Worm (Caenorhabditis elegans) whole organism, young adult: Measurements from ENCODE around the gene tag-321.

Source experiments
- C17E4.6 ChIP-seq: fragments of 200-800 bp; sonication (Bioruptor generic); IDR thresholded peaks from 2 replicates; pipeline ENCODE4 v1.3.6; 2022; ENCODE audit warnings: missing genetic modification reagents, missing genetic modification characterization, missing compliant biosample characterization
- D2030.7 ChIP-seq: fragments of 200-800 bp; sonication (Bioruptor generic); IDR thresholded peaks from 2 replicates; pipeline ENCODE4 v1.3.6; 2022; ENCODE audit warnings: missing genetic modification reagents, missing genetic modification characterization, missing compliant biosample characterization
- F33H1.4 ChIP-seq: fragments of 200-800 bp; sonication (Bioruptor generic); IDR thresholded peaks from 2 replicates; pipeline ENCODE4 v1.3.6; 2022; ENCODE audit warnings: missing genetic modification reagents, missing genetic modification characterization, missing compliant biosample characterization
- F52B5.7 ChIP-seq: sonication (generic microtip); optimal IDR thresholded peaks from 2 replicates; lab custom pipeline; 2016; ENCODE audit warnings: mild to moderate bottlenecking, missing genetic modification characterization, missing compliant biosample characterization
- F55B11.4 ChIP-seq: sonication (generic microtip); optimal IDR thresholded peaks from 2 replicates; lab custom pipeline; 2016; ENCODE audit warnings: missing compliant biosample characterization, missing genetic modification characterization, borderline replicate concordance; ENCODE audit not compliant: insufficient read depth
- F57A8.1 ChIP-seq: fragments of 200-800 bp; sonication (Bioruptor generic); optimal IDR thresholded peaks from 2 replicates; lab custom pipeline; 2018; ENCODE audit warnings: mild to moderate bottlenecking, missing genetic modification characterization, moderate library complexity, missing compliant biosample characterization
- F57C9.4 ChIP-seq: sonication (generic microtip); optimal IDR thresholded peaks from 2 replicates; lab custom pipeline; 2017; ENCODE audit warnings: mild to moderate bottlenecking, missing genetic modification characterization, missing compliant biosample characterization
- T07F8.4 ChIP-seq: sonication (generic microtip); optimal IDR thresholded peaks from 2 replicates; lab custom pipeline; 2016; ENCODE audit warnings: mild to moderate bottlenecking, missing genetic modification characterization, moderate library complexity, missing compliant biosample characterization
- Y53G8AR.9 ChIP-seq: fragments of 200-800 bp; sonication (Bioruptor generic); conservative IDR thresholded peaks from 2 replicates; pipeline ENCODE4 v1.3.6; 2022; ENCODE audit warnings: missing genetic modification reagents, missing genetic modification characterization, missing compliant biosample characterization
- Y79H2A.3 ChIP-seq: fragments of 200-800 bp; sonication (Bioruptor generic); conservative IDR thresholded peaks from 2 replicates; pipeline ENCODE4 v1.3.6; 2022; ENCODE audit warnings: missing genetic modification reagents, missing genetic modification characterization, missing compliant biosample characterization
- Y95B8A.8 ChIP-seq: fragments of 200-800 bp; sonication (Bioruptor generic); IDR thresholded peaks from 2 replicates; pipeline ENCODE4 v1.3.6; 2022; ENCODE audit warnings: missing genetic modification reagents, missing genetic modification characterization, missing compliant biosample characterization
- ZK185.1 ChIP-seq: sonication (generic microtip); optimal IDR thresholded peaks from 2 replicates; lab custom pipeline; 2016; ENCODE audit warnings: mild to moderate bottlenecking, missing genetic modification characterization, missing compliant biosample characterization; ENCODE audit not compliant: poor library complexity, severe bottlenecking
- ccch-3 ChIP-seq: fragments of 200-800 bp; sonication (Bioruptor generic); optimal IDR thresholded peaks from 2 replicates; lab custom pipeline; 2018; ENCODE audit warnings: mild to moderate bottlenecking, missing genetic modification characterization, missing compliant biosample characterization
- cebp-1 ChIP-seq, 2 experiments: fragments of 200-800 bp in 1 of 2; sonication (Bioruptor generic) in 1 of 2; sonication (generic microtip) in 1 of 2; IDR thresholded peaks in 1 of 2; optimal IDR thresholded peaks in 1 of 2; 2 replicates each; pipeline versions ENCODE4 v1.3.6 to Lab custom; 2017 to 2022; ENCODE audit warnings: missing compliant biosample characterization in 2 of 2, missing genetic modification characterization in 2 of 2, mild to moderate bottlenecking in 1 of 2, missing genetic modification reagents in 1 of 2, moderate library complexity in 1 of 2
- ceh-27 ChIP-seq: fragments of 200-800 bp; sonication (Bioruptor generic); optimal IDR thresholded peaks from 2 replicates; lab custom pipeline; 2018; ENCODE audit warnings: mild to moderate bottlenecking, missing genetic modification characterization, moderate library complexity, missing compliant biosample characterization
- ceh-91 ChIP-seq: fragments of 200-800 bp; sonication (Bioruptor generic); IDR thresholded peaks from 2 replicates; pipeline ENCODE4 v1.3.6; 2022; ENCODE audit warnings: missing genetic modification reagents, missing genetic modification characterization, missing compliant biosample characterization
- egl-44 ChIP-seq: fragments of 200-800 bp; sonication (Bioruptor generic); IDR thresholded peaks from 2 replicates; pipeline ENCODE4 v1.3.6; 2022; ENCODE audit warnings: missing genetic modification reagents, missing genetic modification characterization, missing compliant biosample characterization
- ekl-4 ChIP-seq: fragments of 200-800 bp; sonication (Bioruptor generic); IDR thresholded peaks from 2 replicates; pipeline ENCODE4 v1.3.6; 2022; ENCODE audit warnings: missing genetic modification reagents, missing genetic modification characterization, missing compliant biosample characterization
- fkh-3 ChIP-seq: sonication (generic microtip); optimal IDR thresholded peaks from 2 replicates; lab custom pipeline; 2016; ENCODE audit warnings: mild to moderate bottlenecking, missing genetic modification characterization, missing compliant biosample characterization
- him-1 ChIP-seq: sonication (generic microtip); optimal IDR thresholded peaks from 2 replicates; lab custom pipeline; 2016; ENCODE audit warnings: missing genotype, missing genetic modification reagents, missing genetic modification characterization, missing compliant biosample characterization
- hmg-20 ChIP-seq: fragments of 200-800 bp; sonication (Bioruptor generic); IDR thresholded peaks from 2 replicates; pipeline ENCODE4 v1.3.6; 2022; ENCODE audit warnings: missing genetic modification reagents, missing genetic modification characterization, missing compliant biosample characterization
- hsf-1 ChIP-seq: fragments of 200-800 bp; sonication (Bioruptor generic); IDR thresholded peaks from 2 replicates; pipeline ENCODE4 v1.3.6; 2022; ENCODE audit warnings: missing genetic modification reagents, missing genetic modification characterization, missing compliant biosample characterization
- lin-40 ChIP-seq: sonication (generic microtip); optimal IDR thresholded peaks from 2 replicates; lab custom pipeline; 2016; ENCODE audit warnings: missing genetic modification characterization, mild to moderate bottlenecking, missing compliant biosample characterization, missing genotype, missing genetic modification reagents
- lsy-27 ChIP-seq: sonication (generic microtip); optimal IDR thresholded peaks from 2 replicates; lab custom pipeline; 2017; ENCODE audit warnings: missing genetic modification characterization, mild to moderate bottlenecking, missing compliant biosample characterization, antibody characterized with exemption, missing genotype, borderline replicate concordance; ENCODE audit not compliant: insufficient read depth
- madf-10 ChIP-seq: sonication (generic microtip); optimal IDR thresholded peaks from 2 replicates; lab custom pipeline; 2016; ENCODE audit warnings: mild to moderate bottlenecking, missing genetic modification characterization, missing compliant biosample characterization
- madf-8 ChIP-seq: fragments of 200-800 bp; sonication (Bioruptor generic); conservative IDR thresholded peaks from 2 replicates; pipeline ENCODE4 v1.3.6; 2022; ENCODE audit warnings: missing genetic modification reagents, missing genetic modification characterization, missing compliant biosample characterization
- mcd-1 ChIP-seq: fragments of 200-800 bp; sonication (Bioruptor generic); IDR thresholded peaks from 2 replicates; pipeline ENCODE4 v1.3.6; 2022; ENCODE audit warnings: missing genetic modification reagents, missing genetic modification characterization, missing compliant biosample characterization
- mxl-1 ChIP-seq: sonication (generic microtip); optimal IDR thresholded peaks from 2 replicates; lab custom pipeline; 2016; ENCODE audit warnings: missing genetic modification characterization, missing compliant biosample characterization
- nfya-2 ChIP-seq: fragments of 200-800 bp; sonication (Bioruptor generic); IDR thresholded peaks from 2 replicates; pipeline ENCODE4 v1.3.6; 2022; ENCODE audit warnings: missing genetic modification reagents, missing genetic modification characterization, missing compliant biosample characterization
- nfyb-1 ChIP-seq: fragments of 200-800 bp; sonication (Bioruptor generic); IDR thresholded peaks from 2 replicates; pipeline ENCODE4 v1.3.6; 2022; ENCODE audit warnings: missing genetic modification reagents, missing genetic modification characterization, missing compliant biosample characterization
- nhr-27 ChIP-seq: fragments of 200-800 bp; sonication (Bioruptor generic); optimal IDR thresholded peaks from 2 replicates; lab custom pipeline; 2018; ENCODE audit warnings: mild to moderate bottlenecking, missing genetic modification characterization, moderate library complexity, missing compliant biosample characterization
- nhr-80 ChIP-seq: sonication (generic microtip); optimal IDR thresholded peaks from 2 replicates; lab custom pipeline; 2016; ENCODE audit warnings: missing genetic modification characterization, missing compliant biosample characterization
- pbrm-1 ChIP-seq: fragments of 200-800 bp; sonication (Bioruptor generic); IDR thresholded peaks from 2 replicates; pipeline ENCODE4 v1.3.6; 2022; ENCODE audit warnings: missing genetic modification reagents, missing genetic modification characterization, missing compliant biosample characterization
- rcor-1 ChIP-seq: fragments of 200-800 bp; sonication (Bioruptor generic); IDR thresholded peaks from 2 replicates; pipeline ENCODE4 v1.3.6; 2022; ENCODE audit warnings: missing genetic modification reagents, missing genetic modification characterization, missing compliant biosample characterization
- snpc-1.1 ChIP-seq: sonication (generic microtip); optimal IDR thresholded peaks from 2 replicates; lab custom pipeline; 2017; ENCODE audit warnings: missing genetic modification characterization, mild to moderate bottlenecking, missing compliant biosample characterization, antibody characterized with exemption, moderate library complexity, missing genotype, missing genetic modification reagents; ENCODE audit not compliant: insufficient read depth
- snpc-4 ChIP-seq, 5 experiments: fragments of 150-350 bp in 1 of 5; sonication (generic microtip) in 4 of 5; optimal IDR thresholded peaks; 2 replicates each; lab custom pipeline; 2014 to 2018; ENCODE audit warnings: missing genetic modification characterization in 5 of 5, missing biosample characterization in 3 of 5, antibody characterized with exemption in 2 of 5, mild to moderate bottlenecking in 2 of 5, missing compliant biosample characterization in 2 of 5, missing genotype in 2 of 5, moderate library complexity in 2 of 5, missing genetic modification reagents in 1 of 5
- sptf-2 ChIP-seq: fragments of 200-800 bp; sonication (Bioruptor generic); optimal IDR thresholded peaks from 2 replicates; lab custom pipeline; 2018; ENCODE audit warnings: mild to moderate bottlenecking, missing genetic modification characterization, missing compliant biosample characterization
- tlf-1 ChIP-seq: fragments of 200-800 bp; sonication (Bioruptor generic); optimal IDR thresholded peaks from 2 replicates; lab custom pipeline; 2018; ENCODE audit warnings: mild to moderate bottlenecking, missing genetic modification characterization, missing compliant biosample characterization
- ztf-18 ChIP-seq: sonication (generic microtip); optimal IDR thresholded peaks from 2 replicates; lab custom pipeline; 2016; ENCODE audit warnings: missing genotype, mild to moderate bottlenecking, missing genetic modification characterization, missing compliant biosample characterization
- ztf-22 ChIP-seq: fragments of 200-800 bp; sonication (Bioruptor generic); optimal IDR thresholded peaks from 2 replicates; lab custom pipeline; 2018; ENCODE audit warnings: mild to moderate bottlenecking, missing genetic modification characterization, moderate library complexity, missing compliant biosample characterization
- ztf-26 ChIP-seq: sonication (generic microtip); optimal IDR thresholded peaks from 2 replicates; lab custom pipeline; 2017; ENCODE audit warnings: missing genetic modification characterization, missing compliant biosample characterization

Gene tag-321

ce11 chrIV:7794709-7795108 is 11.1 kb upstream of the tag-321 start, which contains the start of gene ntp-1 (continued):
- TF ChIP-seq mxl-1 (tag; lab: Kevin White, UChicago) (no peak), egl-44 (GFP tag; lab: Robert Waterston, UW) (no peak), F33H1.4 (GFP tag; lab: Robert Waterston, UW) (no peak), him-1 (tag; lab: Kevin White, UChicago) (no peak)

- TF ChIP-seq rcor-1, result no peak
- no peak for TF ChIP-seq hsf-1 (GFP tag; lab: Robert Waterston, UW)
- no peak for TF ChIP-seq ztf-22 (GFP tag; lab: Kevin White, UChicago)
- peak; percentile 66 for TF ChIP-seq nhr-80 (tag; lab: Kevin White, UChicago)
- TF ChIP-seq D2030.7, result no peak
- TF ChIP-seq lsy-27 (tag; lab: Kevin White, UChicago), result no peak
- TF ChIP-seq tlf-1 (GFP tag; lab: Kevin White, UChicago), result no peak
- no peak for TF ChIP-seq F57C9.4 (tag; lab: Kevin White, UChicago)
- TF ChIP-seq Y53G8AR.9 (GFP tag; lab: Robert Waterston, UW), result 0 out of 2 replicates have a peak, but pooled peaks have one; percentile 60
- TF ChIP-seq pbrm-1 (GFP tag; lab: Robert Waterston, UW), result no peak
- TF ChIP-seq nfya-2 (GFP tag; lab: Robert Waterston, UW), result no peak
- TF ChIP-seq mcd-1 (GFP tag; lab: Robert Waterston, UW), result no peak
- no peak for TF ChIP-seq F52B5.7 (tag; lab: Kevin White, UChicago)
- TF ChIP-seq ZK185.1 (tag; lab: Kevin White, UChicago), result peak; percentile 12
- TF ChIP-seq fkh-3 (tag; lab: Kevin White, UChicago), result no peak
- TF ChIP-seq ztf-18 (tag; lab: Kevin White, UChicago), result no peak
- TF ChIP-seq lin-40, result no peak
- TF ChIP-seq Y79H2A.3, result no peak
- TF ChIP-seq cebp-1 (GFP tag; IDR thresholded peaks at IDR 0.05; lab: Robert Waterston, UW), result no peak
- TF ChIP-seq cebp-1 (tag; optimal IDR thresholded peaks at IDR 0.05; lab: Kevin White, UChicago), result peak; percentile 28
- TF ChIP-seq ceh-27, result no peak
- no peak for TF ChIP-seq ekl-4 (GFP tag; lab: Robert Waterston, UW)
- TF ChIP-seq C17E4.6, result no peak
- TF ChIP-seq Y95B8A.8 (GFP tag; lab: Robert Waterston, UW), result no peak
- TF ChIP-seq hmg-20, result no peak
Observed at ce11 chrIV:7791821-7792446, 8.3 kb upstream of the tag-321 start, which contains the start of gene C33H5.13. Gene C33H5.13 (minus strand): TSS chrIV:7792263.

ce11 chrIV:7790801-7791588 is 7.3 kb upstream of the tag-321 start, which contains the start of gene rsp-6:
Gene rsp-6 (minus strand): TSS chrIV:7791229.
- TF ChIP-seq F55B11.4 (tag; lab: Kevin White, UChicago) (no peak), nfyb-1 (peak; percentile 77), mcd-1 (GFP tag; lab: Robert Waterston, UW) (peak; percentile 83), sptf-2 (GFP tag; lab: Kevin White, UChicago) (no peak), F57A8.1 (GFP tag; lab: Kevin White, UChicago) (no peak), C17E4.6 (peak; percentile 43; the same call in 1 of the 2 replicates), snpc-4 (GFP tag; optimal IDR thresholded peaks at IDR 0.05; lab: Kevin White, UChicago) (peak; percentile 15), snpc-4 (tag; optimal IDR thresholded peaks at IDR 0.05; lab: Kevin White, UChicago) (peak; percentile 36 to 74 (median 62)), madf-10 (tag; lab: Kevin White, UChicago) (peak; percentile 88), madf-8 (GFP tag; lab: Robert Waterston, UW) (peak; percentile 81), snpc-1.1 (tag; lab: Kevin White, UChicago) (peak; percentile 43), ceh-27 (peak; percentile 83), ztf-26 (tag; lab: Kevin White, UChicago) (no peak), ceh-91 (GFP tag; lab: Robert Waterston, UW) (peak; percentile 90), T07F8.4 (tag; lab: Kevin White, UChicago) (no peak), ZK185.1 (tag; lab: Kevin White, UChicago) (peak; percentile 82), ccch-3 (GFP tag; lab: Kevin White, UChicago) (no peak), nhr-27 (tag; lab: Kevin White, UChicago) (no peak), hmg-20 (no peak)
